Fruit fly (Drosophila melanogaster) whole organism, embryonic: ENCODE data around the gene SPH93.

Source experiments
- Asciz ChIP-seq: fragments of 200-800 bp; sonication (Bioruptor generic); optimal IDR thresholded peaks from 2 replicates; lab custom pipeline; 2017; ENCODE audit warnings: missing biosample characterization, mild to moderate bottlenecking, missing genetic modification characterization, missing genetic modification reagents
- CG10209 ChIP-seq: fragments of 200-800 bp; sonication (Bioruptor generic); optimal IDR thresholded peaks from 3 replicates; lab custom pipeline; 2017; ENCODE audit warnings: missing biosample characterization, mild to moderate bottlenecking, missing genetic modification characterization, missing genetic modification reagents
- CG10462 ChIP-seq: fragments of 200-800 bp; sonication (Bioruptor generic); optimal IDR thresholded peaks from 2 replicates; lab custom pipeline; 2016; ENCODE audit warnings: missing biosample characterization, missing genetic modification characterization
- CG13424 ChIP-seq: fragments of 200-800 bp; sonication (Bioruptor generic); optimal IDR thresholded peaks from 2 replicates; lab custom pipeline; 2019; ENCODE audit warnings: missing biosample characterization, mild to moderate bottlenecking, missing genetic modification characterization, moderate library complexity
- CG13624 ChIP-seq: fragments of 200-800 bp; sonication (Bioruptor generic); optimal IDR thresholded peaks from 2 replicates; lab custom pipeline; 2016; ENCODE audit warnings: missing biosample characterization, missing genetic modification characterization
- CG14050 ChIP-seq: fragments of 200-800 bp; sonication (Bioruptor generic); IDR thresholded peaks from 3 replicates; pipeline ENCODE4 v1.3.6; 2022; ENCODE audit warnings: missing biosample characterization, missing genetic modification characterization
- CG15073 ChIP-seq: fragments of 200-800 bp; sonication (Bioruptor generic); optimal IDR thresholded peaks from 2 replicates; lab custom pipeline; 2016; ENCODE audit warnings: missing biosample characterization, missing genetic modification characterization
- CG16779 ChIP-seq: fragments of 200-800 bp; sonication (Bioruptor generic); IDR thresholded peaks from 2 replicates; pipeline ENCODE4 v1.3.6; 2022; ENCODE audit warnings: missing biosample characterization, missing genetic modification characterization
- CG16813 ChIP-seq: fragments of 200-800 bp; sonication (Bioruptor generic); IDR thresholded peaks from 3 replicates; pipeline ENCODE4 v1.3.6; 2022; ENCODE audit warnings: missing biosample characterization, missing genetic modification characterization; ENCODE audit not compliant: partially characterized antibody
- CG17186 ChIP-seq: fragments of 200-800 bp; sonication (Bioruptor generic); optimal IDR thresholded peaks from 3 replicates; lab custom pipeline; 2017; ENCODE audit warnings: missing biosample characterization, missing genetic modification reagents, missing genetic modification characterization
- CG1792 ChIP-seq: fragments of 200-800 bp; sonication (Bioruptor generic); optimal IDR thresholded peaks from 2 replicates; lab custom pipeline; 2016; ENCODE audit warnings: missing biosample characterization, missing genetic modification characterization
- CG2129 ChIP-seq: fragments of 200-800 bp; sonication (Bioruptor generic); IDR thresholded peaks from 2 replicates; pipeline ENCODE4 v1.3.6; 2022; ENCODE audit warnings: missing biosample characterization, missing genetic modification characterization; ENCODE audit not compliant: partially characterized antibody
- CG2199 ChIP-seq: fragments of 200-800 bp; sonication (Bioruptor generic); IDR thresholded peaks from 3 replicates; pipeline ENCODE4 v1.3.6; 2022; ENCODE audit warnings: missing biosample characterization, missing genetic modification characterization
- CG3065 ChIP-seq: fragments of 200-800 bp; sonication (Bioruptor generic); optimal IDR thresholded peaks from 2 replicates; lab custom pipeline; 2016; ENCODE audit warnings: missing biosample characterization, missing genetic modification characterization
- CG33557 ChIP-seq: fragments of 200-800 bp; sonication (Bioruptor generic); optimal IDR thresholded peaks from 2 replicates; lab custom pipeline; 2019; ENCODE audit warnings: missing biosample characterization, mild to moderate bottlenecking, missing genetic modification characterization, moderate library complexity
- CG6654 ChIP-seq: fragments of 200-800 bp; sonication (Bioruptor generic); optimal IDR thresholded peaks from 2 replicates; lab custom pipeline; 2017; ENCODE audit warnings: missing biosample characterization, mild to moderate bottlenecking, missing genetic modification characterization
- CG7357 ChIP-seq: fragments of 200-800 bp; sonication (Bioruptor generic); IDR thresholded peaks from 3 replicates; pipeline ENCODE4 v1.3.6; 2022; ENCODE audit warnings: missing biosample characterization, missing genetic modification characterization
- CG7786 ChIP-seq: fragments of 200-800 bp; sonication (Bioruptor generic); optimal IDR thresholded peaks from 2 replicates; lab custom pipeline; 2016; ENCODE audit warnings: missing biosample characterization, missing genetic modification characterization
- CTCF ChIP-seq: fragments of 200-800 bp; sonication (Bioruptor generic); optimal IDR thresholded peaks from 2 replicates; lab custom pipeline; 2017; ENCODE audit warnings: missing biosample characterization, mild to moderate bottlenecking, missing genetic modification characterization, moderate library complexity
- Doc3 ChIP-seq: fragments of 200-800 bp; sonication (Bioruptor generic); IDR thresholded peaks from 3 replicates; pipeline ENCODE4 v1.3.6; 2022; ENCODE audit warnings: missing biosample characterization, missing genetic modification characterization; ENCODE audit not compliant: partially characterized antibody
- Dref ChIP-seq: fragments of 200-800 bp; sonication (Bioruptor generic); IDR thresholded peaks from 2 replicates; pipeline ENCODE4 v1.3.6; 2022; ENCODE audit warnings: missing biosample characterization, missing genetic modification characterization
- Gsc ChIP-seq: fragments of 200-800 bp; sonication (Bioruptor generic); IDR thresholded peaks from 2 replicates; pipeline ENCODE4 v1.3.6; 2022; ENCODE audit warnings: missing biosample characterization, missing genetic modification characterization
- H15 ChIP-seq: fragments of 200-800 bp; sonication (Bioruptor generic); IDR thresholded peaks from 3 replicates; pipeline ENCODE4 v1.3.6; 2022; ENCODE audit warnings: missing biosample characterization, missing genetic modification characterization
- HmgZ ChIP-seq: fragments of 200-800 bp; sonication (Bioruptor generic); optimal IDR thresholded peaks from 2 replicates; lab custom pipeline; 2018; ENCODE audit warnings: missing biosample characterization, mild to moderate bottlenecking, missing genetic modification characterization
- Hmr ChIP-seq: fragments of 200-800 bp; sonication (Bioruptor generic); optimal IDR thresholded peaks from 3 replicates; lab custom pipeline; 2017; ENCODE audit warnings: mild to moderate bottlenecking, missing biosample characterization, missing genetic modification reagents, missing genetic modification characterization
- Mrtf ChIP-seq: fragments of 200-800 bp; sonication (Bioruptor generic); IDR thresholded peaks from 3 replicates; pipeline ENCODE4 v1.3.6; 2022; ENCODE audit warnings: missing biosample characterization, missing genetic modification characterization
- Opbp ChIP-seq: fragments of 200-800 bp; sonication (Bioruptor generic); IDR thresholded peaks from 3 replicates; pipeline ENCODE4 v1.3.6; 2022; ENCODE audit warnings: missing biosample characterization, missing genetic modification characterization; ENCODE audit not compliant: partially characterized antibody
- Sry-β ChIP-seq: fragments of 200-800 bp; sonication (Bioruptor generic); optimal IDR thresholded peaks from 2 replicates; lab custom pipeline; 2018; ENCODE audit warnings: missing biosample characterization, mild to moderate bottlenecking, missing genetic modification characterization, moderate library complexity
- Trl ChIP-seq, 3 experiments: fragments of >200 bp in 2 of 3; fragments of 200-800 bp in 1 of 3; sonication (Bioruptor generic) in 1 of 3; optimal IDR thresholded peaks; 2 replicates in 1 of 3; 3 replicates in 2 of 3; lab custom pipeline; 2016 to 2017; ENCODE audit warnings: missing biosample characterization in 1 of 3, missing genetic modification characterization in 1 of 3
- bsh ChIP-seq, 2 experiments: fragments of 200-800 bp; sonication (Bioruptor generic); optimal IDR thresholded peaks; 2 replicates each; lab custom pipeline; 2017 to 2018; ENCODE audit warnings: mild to moderate bottlenecking in 2 of 2, missing biosample characterization in 2 of 2, missing genetic modification characterization in 2 of 2, moderate library complexity in 1 of 2
- cg ChIP-seq: fragments of 200-800 bp; sonication (Bioruptor generic); optimal IDR thresholded peaks from 3 replicates; lab custom pipeline; 2019; ENCODE audit warnings: missing biosample characterization, mild to moderate bottlenecking, missing genetic modification characterization, moderate library complexity
- cwo ChIP-seq: fragments of 200-800 bp; sonication (Bioruptor generic); optimal IDR thresholded peaks from 3 replicates; lab custom pipeline; 2017; ENCODE audit warnings: missing biosample characterization, missing genetic modification characterization, mild to moderate bottlenecking, moderate library complexity, missing genetic modification reagents
- dm ChIP-seq: fragments of 200-800 bp; sonication (Bioruptor generic); optimal IDR thresholded peaks from 3 replicates; lab custom pipeline; 2016; ENCODE audit warnings: missing biosample characterization, missing genetic modification characterization
- dmrt11E ChIP-seq: fragments of 200-800 bp; sonication (Bioruptor generic); optimal IDR thresholded peaks from 3 replicates; lab custom pipeline; 2018; ENCODE audit warnings: missing biosample characterization, mild to moderate bottlenecking, missing genetic modification characterization, moderate library complexity
- fru ChIP-seq: fragments of >200 bp; optimal IDR thresholded peaks from 2 replicates; lab custom pipeline; 2017
- gfzf ChIP-seq: fragments of 200-800 bp; sonication (Bioruptor generic); optimal IDR thresholded peaks from 2 replicates; lab custom pipeline; 2016; ENCODE audit warnings: missing biosample characterization, mild to moderate bottlenecking, missing genetic modification characterization, moderate library complexity
- grau ChIP-seq: fragments of 200-800 bp; optimal IDR thresholded peaks from 3 replicates; lab custom pipeline; 2019; ENCODE audit warnings: missing biosample characterization, mild to moderate bottlenecking, missing genetic modification characterization, moderate library complexity
- gt ChIP-seq: fragments of 200-800 bp; sonication (Bioruptor generic); IDR thresholded peaks from 2 replicates; pipeline ENCODE4 v1.3.6; 2022; ENCODE audit warnings: missing biosample characterization, missing genetic modification characterization
- luna ChIP-seq: fragments of 200-800 bp; sonication (Bioruptor generic); optimal IDR thresholded peaks from 2 replicates; lab custom pipeline; 2016; ENCODE audit warnings: missing biosample characterization, missing genetic modification characterization
- mirr ChIP-seq: fragments of 200-800 bp; sonication (Bioruptor generic); optimal IDR thresholded peaks from 3 replicates; lab custom pipeline; 2018; ENCODE audit warnings: missing biosample characterization, mild to moderate bottlenecking, missing genetic modification characterization
- odd ChIP-seq: fragments of 200-800 bp; sonication (Bioruptor generic); optimal IDR thresholded peaks from 2 replicates; lab custom pipeline; 2017; ENCODE audit warnings: missing biosample characterization, mild to moderate bottlenecking, missing genetic modification characterization
- peb ChIP-seq: fragments of 200-800 bp; sonication (Bioruptor generic); IDR thresholded peaks from 2 replicates; pipeline ENCODE4 v1.3.6; 2022; ENCODE audit warnings: missing biosample characterization, missing genetic modification characterization
- psq ChIP-seq: fragments of 200-800 bp; sonication (Bioruptor generic); optimal IDR thresholded peaks from 2 replicates; lab custom pipeline; 2017; ENCODE audit warnings: missing biosample characterization, missing genetic modification characterization
- salm ChIP-seq: fragments of 200-800 bp; sonication (Bioruptor generic); optimal IDR thresholded peaks from 2 replicates; lab custom pipeline; 2018; ENCODE audit warnings: missing biosample characterization, mild to moderate bottlenecking, missing genetic modification characterization
- seq ChIP-seq: fragments of 200-800 bp; sonication (Bioruptor generic); IDR thresholded peaks from 2 replicates; pipeline ENCODE4 v1.3.6; 2022; ENCODE audit warnings: missing biosample characterization, missing genetic modification characterization
- sug ChIP-seq: fragments of 200-800 bp; optimal IDR thresholded peaks from 2 replicates; lab custom pipeline; 2019; ENCODE audit warnings: missing biosample characterization, mild to moderate bottlenecking, missing genetic modification characterization, moderate library complexity
- twi ChIP-seq: fragments of 200-800 bp; optimal IDR thresholded peaks from 2 replicates; lab custom pipeline; 2019; ENCODE audit warnings: missing biosample characterization, mild to moderate bottlenecking, missing genetic modification characterization, moderate library complexity
- vvl ChIP-seq: fragments of 200-800 bp; sonication (Bioruptor generic); IDR thresholded peaks from 2 replicates; pipeline ENCODE4 v1.3.6; 2022; ENCODE audit warnings: missing biosample characterization, missing genetic modification characterization
- yki ChIP-seq: fragments of >200 bp; optimal IDR thresholded peaks from 3 replicates; lab custom pipeline; 2018

The SPH93 gene

dm6 chr2L:17472582-17473524, 17.1 kb upstream of the SPH93 start, which contains the start of gene BicD (continued):
- TF ChIP-seq CG7786 (GFP tag; lab: Kevin White, UChicago): no peak
- no peak for TF ChIP-seq luna (GFP tag; lab: Kevin White, UChicago)
- TF ChIP-seq CG10462: no peak
- 0 out of 3 replicates have a peak, but pooled peaks have one; percentile 26 for TF ChIP-seq CG2199 (GFP tag; lab: Robert Waterston, UW)
- TF ChIP-seq CG13624 (GFP tag; lab: Kevin White, UChicago): no peak
- no peak for TF ChIP-seq CG15073 (GFP tag; lab: Kevin White, UChicago)
- TF ChIP-seq bsh (GFP tag; optimal IDR thresholded peaks at IDR 0.05; lab: Kevin White, UChicago): peak in 1 of 2 experiments; percentile 0
- no peak for TF ChIP-seq CG33557 (GFP tag; lab: Kevin White, UChicago)
- no peak for TF ChIP-seq twi
- 0 out of 2 replicates have a peak, but pooled peaks have one; percentile 23 for TF ChIP-seq vvl (GFP tag; lab: Robert Waterston, UW)
- peak; percentile 90 for TF ChIP-seq gfzf (GFP tag; lab: Kevin White, UChicago)
- peak; percentile 66 for TF ChIP-seq CG16813 (GFP tag; lab: Robert Waterston, UW)
- TF ChIP-seq gt: no peak
- TF ChIP-seq odd (GFP tag; lab: Kevin White, UChicago): peak; percentile 31
- TF ChIP-seq fru (lab: Kevin White, UChicago): no peak
- TF ChIP-seq Gsc: no peak
- TF ChIP-seq seq (GFP tag; lab: Robert Waterston, UW): no peak
- no peak for TF ChIP-seq dm (GFP tag; lab: Kevin White, UChicago)
- TF ChIP-seq CG13424 (tag; lab: Kevin White, UChicago): peak; percentile 4

dm6 chr2L:17471524-17471923, 15.8 kb upstream of the SPH93 start, which contains the start of gene Sgt:
Gene Sgt, plus strand, starts transcription at chr2L:17471603.
- no peak for TF ChIP-seq CG2129
- TF ChIP-seq grau (tag; lab: Kevin White, UChicago): peak; percentile 4
- peak; percentile 37 for TF ChIP-seq cg
- no peak for TF ChIP-seq CG6654 (GFP tag; lab: Kevin White, UChicago)
- TF ChIP-seq salm (tag; lab: Kevin White, UChicago): no peak
- TF ChIP-seq sug: no peak
- TF ChIP-seq Doc3 (GFP tag; lab: Robert Waterston, UW): no peak
- no peak for TF ChIP-seq Dref
- no peak for TF ChIP-seq Sry-β
- TF ChIP-seq Mrtf: no peak
- no peak for TF ChIP-seq CG14050 (GFP tag; lab: Robert Waterston, UW)
- TF ChIP-seq Trl (optimal IDR thresholded peaks at IDR 0.05; lab: Kevin White, UChicago): peak; percentile 41 to 59
- no peak for TF ChIP-seq Trl (GFP tag; optimal IDR thresholded peaks at IDR 0.05; lab: Kevin White, UChicago)
- no peak for TF ChIP-seq H15 (GFP tag; lab: Robert Waterston, UW)
- no peak for TF ChIP-seq CG10209 (GFP tag; lab: Kevin White, UChicago)
- no peak for TF ChIP-seq psq (GFP tag; lab: Kevin White, UChicago)
- TF ChIP-seq Opbp (GFP tag; lab: Robert Waterston, UW): no peak
- no peak for TF ChIP-seq CG7786 (GFP tag; lab: Kevin White, UChicago)
- TF ChIP-seq CG17186: no peak
- no peak for TF ChIP-seq peb (GFP tag; lab: Robert Waterston, UW)
- TF ChIP-seq CG3065: no peak
- TF ChIP-seq CG16779 (GFP tag; lab: Robert Waterston, UW): no peak
- no peak for TF ChIP-seq CTCF (GFP tag; lab: Kevin White, UChicago)
- TF ChIP-seq mirr: no peak
- TF ChIP-seq CG7357 (GFP tag; lab: Robert Waterston, UW): no peak
- TF ChIP-seq Hmr: no peak
- no peak for TF ChIP-seq CG1792 (GFP tag; lab: Kevin White, UChicago)
- TF ChIP-seq yki (lab: Kevin White, UChicago): no peak
- peak; percentile 11 for TF ChIP-seq HmgZ (tag; lab: Kevin White, UChicago)
- no peak for TF ChIP-seq dmrt11E (tag; lab: Kevin White, UChicago)
- peak; percentile 93 for TF ChIP-seq cwo (GFP tag; lab: Kevin White, UChicago)
- no peak for TF ChIP-seq Asciz (GFP tag; lab: Kevin White, UChicago)
